Fruit fly (Drosophila melanogaster) whole organism, wandering third instar larva: Measurements from ENCODE around the gene PolE1.

Experiments used
- Abd-B ChIP-seq: fragments of >200 bp; optimal IDR thresholded peaks from 2 replicates; lab custom pipeline; 2017; ENCODE audit warnings: missing biosample characterization, missing genetic modification characterization
- CG32264 ChIP-seq: fragments of 200-800 bp; sonication (Bioruptor generic); optimal IDR thresholded peaks from 2 replicates; lab custom pipeline; 2016; ENCODE audit warnings: missing biosample characterization, missing genetic modification characterization
- CG9705 ChIP-seq: fragments of 200-800 bp; sonication (Bioruptor generic); optimal IDR thresholded peaks from 2 replicates; lab custom pipeline; 2018; ENCODE audit warnings: missing biosample characterization, mild to moderate bottlenecking, missing genetic modification characterization
- CrebA ChIP-seq: fragments of 200-800 bp; sonication (Bioruptor generic); optimal IDR thresholded peaks from 2 replicates; lab custom pipeline; 2016; ENCODE audit warnings: missing biosample characterization, mild to moderate bottlenecking, missing genetic modification characterization, borderline replicate concordance
- GATAd ChIP-seq: sonication (Bioruptor generic); optimal IDR thresholded peaks from 2 replicates; lab custom pipeline; 2016; ENCODE audit warnings: missing biosample characterization, missing genetic modification characterization
- HLH106 ChIP-seq: fragments of 200-800 bp; optimal IDR thresholded peaks from 3 replicates; lab custom pipeline; 2019; ENCODE audit warnings: missing biosample characterization, mild to moderate bottlenecking, missing genetic modification characterization, moderate library complexity
- Hnf4 ChIP-seq: fragments of 200-800 bp; sonication (Bioruptor generic); optimal IDR thresholded peaks from 2 replicates; lab custom pipeline; 2016; ENCODE audit warnings: missing biosample characterization, mild to moderate bottlenecking, missing genetic modification characterization
- Hr78 ChIP-seq: fragments of >200 bp; optimal IDR thresholded peaks from 2 replicates; lab custom pipeline; 2017; ENCODE audit warnings: missing biosample characterization, missing genetic modification characterization
- Hr83 ChIP-seq: fragments of 200-300 bp; sonication (Bioruptor generic); optimal IDR thresholded peaks from 2 replicates; lab custom pipeline; 2016; ENCODE audit warnings: missing biosample characterization, mild to moderate bottlenecking, missing genetic modification characterization, moderate library complexity; ENCODE audit not compliant: poor library complexity, severe bottlenecking
- Mio ChIP-seq: sonication (Bioruptor generic); optimal IDR thresholded peaks from 2 replicates; lab custom pipeline; 2016; ENCODE audit warnings: missing biosample characterization, missing genetic modification characterization
- Myc ChIP-seq: fragments of >200 bp; optimal IDR thresholded peaks from 2 replicates; lab custom pipeline; 2017
- N ChIP-seq: fragments of >200 bp; optimal IDR thresholded peaks from 2 replicates; lab custom pipeline; 2018; ENCODE audit warnings: missing biosample characterization, missing external identifiers, missing genetic modification characterization
- OdsH ChIP-seq: fragments of 200-800 bp; sonication (Bioruptor generic); optimal IDR thresholded peaks from 2 replicates; lab custom pipeline; 2016; ENCODE audit warnings: missing biosample characterization, mild to moderate bottlenecking, missing genetic modification characterization
- Rel ChIP-seq, 2 experiments: fragments of 200-800 bp; sonication (Bioruptor generic) in 1 of 2; optimal IDR thresholded peaks; 2 replicates in 1 of 2; 3 replicates in 1 of 2; lab custom pipeline; 2016 to 2019; ENCODE audit warnings: mild to moderate bottlenecking in 2 of 2, missing biosample characterization in 2 of 2, missing genetic modification characterization in 2 of 2, moderate library complexity in 1 of 2
- Sp1 ChIP-seq: fragments of 200-800 bp; sonication (Bioruptor generic); optimal IDR thresholded peaks from 3 replicates; lab custom pipeline; 2019; ENCODE audit warnings: missing biosample characterization, mild to moderate bottlenecking, missing genetic modification characterization, moderate library complexity
- Vsx2 ChIP-seq: fragments of 200-300, 225-300 bp; sonication (Bioruptor generic); optimal IDR thresholded peaks from 2 replicates; lab custom pipeline; 2018; ENCODE audit warnings: missing biosample characterization, missing genetic modification characterization; ENCODE audit not compliant: partially characterized antibody
- br ChIP-seq: fragments of 200-800 bp; sonication (Bioruptor generic); optimal IDR thresholded peaks from 2 replicates; lab custom pipeline; 2016; ENCODE audit warnings: missing biosample characterization, missing genetic modification characterization
- brk ChIP-seq: fragments of 200-800 bp; sonication (Bioruptor generic); optimal IDR thresholded peaks from 2 replicates; lab custom pipeline; 2016; ENCODE audit warnings: missing biosample characterization, mild to moderate bottlenecking, missing genetic modification characterization
- dl ChIP-seq, 2 experiments: fragments of 175-275, 200-275 bp in 1 of 2; fragments of 200-275 bp in 1 of 2; sonication (Bioruptor generic); optimal IDR thresholded peaks; lab custom pipeline; 2018; ENCODE audit warnings: mild to moderate bottlenecking in 2 of 2, missing biosample characterization in 2 of 2, missing genetic modification characterization in 2 of 2, moderate library complexity in 2 of 2; ENCODE audit not compliant: partially characterized antibody in 2 of 2, insufficient read depth in 1 of 2
- dmrt93B ChIP-seq: fragments of 200-800 bp; sonication (Bioruptor generic); optimal IDR thresholded peaks from 2 replicates; lab custom pipeline; 2018; ENCODE audit warnings: missing biosample characterization, mild to moderate bottlenecking, missing genetic modification characterization
- ey ChIP-seq: fragments of 200-800 bp; sonication (Bioruptor generic); optimal IDR thresholded peaks from 2 replicates; lab custom pipeline; 2016; ENCODE audit warnings: missing biosample characterization, missing genetic modification characterization
- foxo ChIP-seq, 2 experiments: fragments of 200-800 bp; sonication (Bioruptor generic); optimal IDR thresholded peaks; 2 replicates in 1 of 2; 3 replicates in 1 of 2; lab custom pipeline; 2016 to 2017; ENCODE audit warnings: missing biosample characterization in 2 of 2, missing genetic modification characterization in 2 of 2
- fru ChIP-seq: fragments of 200-800 bp; sonication (Bioruptor generic); optimal IDR thresholded peaks from 3 replicates; lab custom pipeline; 2016; ENCODE audit warnings: missing biosample characterization, mild to moderate bottlenecking, missing genetic modification characterization
- h ChIP-seq: fragments of 200-800 bp; sonication (Bioruptor generic); optimal IDR thresholded peaks from 3 replicates; lab custom pipeline; 2016; ENCODE audit warnings: missing biosample characterization, mild to moderate bottlenecking, missing genetic modification characterization
- jim ChIP-seq: fragments of 175-275, 200-325 bp; sonication (Bioruptor generic); optimal IDR thresholded peaks from 2 replicates; lab custom pipeline; 2016; ENCODE audit warnings: missing biosample characterization, mild to moderate bottlenecking, missing genetic modification characterization
- lola ChIP-seq: fragments of >200 bp; optimal IDR thresholded peaks from 2 replicates; lab custom pipeline; 2017; ENCODE audit warnings: missing biosample characterization, missing genetic modification characterization
- psq ChIP-seq: fragments of 200-800 bp; sonication (Bioruptor generic); optimal IDR thresholded peaks from 3 replicates; lab custom pipeline; 2017; ENCODE audit warnings: missing biosample characterization, mild to moderate bottlenecking, missing genetic modification characterization, moderate library complexity
- rgr ChIP-seq: fragments of 200-800 bp; sonication (Bioruptor generic); optimal IDR thresholded peaks from 3 replicates; lab custom pipeline; 2016; ENCODE audit warnings: missing biosample characterization, mild to moderate bottlenecking, missing genetic modification characterization
- sage ChIP-seq: fragments of 200-800 bp; sonication (Bioruptor generic); optimal IDR thresholded peaks from 2 replicates; lab custom pipeline; 2016; ENCODE audit warnings: missing biosample characterization, mild to moderate bottlenecking, missing genetic modification characterization
- sv ChIP-seq: fragments of 200-800 bp; sonication (Bioruptor generic); optimal IDR thresholded peaks from 3 replicates; lab custom pipeline; 2016; ENCODE audit warnings: missing biosample characterization, missing genetic modification characterization
- tai ChIP-seq: sonication (Bioruptor generic); optimal IDR thresholded peaks from 2 replicates; lab custom pipeline; 2016; ENCODE audit warnings: missing biosample characterization, missing genetic modification characterization
- usp ChIP-seq: fragments of >200 bp; optimal IDR thresholded peaks from 2 replicates; lab custom pipeline; 2017; ENCODE audit warnings: missing biosample characterization, missing genetic modification characterization
- woc ChIP-seq: sonication (Bioruptor generic); optimal IDR thresholded peaks from 2 replicates; lab custom pipeline; 2016; ENCODE audit warnings: missing biosample characterization, mild to moderate bottlenecking, missing genetic modification characterization

PolE1 gene

dm6 chr3R:23346893-23347396 lies 983 bp upstream of the PolE1 start (continued):
- no peak for TF ChIP-seq Hr83

DNA sequence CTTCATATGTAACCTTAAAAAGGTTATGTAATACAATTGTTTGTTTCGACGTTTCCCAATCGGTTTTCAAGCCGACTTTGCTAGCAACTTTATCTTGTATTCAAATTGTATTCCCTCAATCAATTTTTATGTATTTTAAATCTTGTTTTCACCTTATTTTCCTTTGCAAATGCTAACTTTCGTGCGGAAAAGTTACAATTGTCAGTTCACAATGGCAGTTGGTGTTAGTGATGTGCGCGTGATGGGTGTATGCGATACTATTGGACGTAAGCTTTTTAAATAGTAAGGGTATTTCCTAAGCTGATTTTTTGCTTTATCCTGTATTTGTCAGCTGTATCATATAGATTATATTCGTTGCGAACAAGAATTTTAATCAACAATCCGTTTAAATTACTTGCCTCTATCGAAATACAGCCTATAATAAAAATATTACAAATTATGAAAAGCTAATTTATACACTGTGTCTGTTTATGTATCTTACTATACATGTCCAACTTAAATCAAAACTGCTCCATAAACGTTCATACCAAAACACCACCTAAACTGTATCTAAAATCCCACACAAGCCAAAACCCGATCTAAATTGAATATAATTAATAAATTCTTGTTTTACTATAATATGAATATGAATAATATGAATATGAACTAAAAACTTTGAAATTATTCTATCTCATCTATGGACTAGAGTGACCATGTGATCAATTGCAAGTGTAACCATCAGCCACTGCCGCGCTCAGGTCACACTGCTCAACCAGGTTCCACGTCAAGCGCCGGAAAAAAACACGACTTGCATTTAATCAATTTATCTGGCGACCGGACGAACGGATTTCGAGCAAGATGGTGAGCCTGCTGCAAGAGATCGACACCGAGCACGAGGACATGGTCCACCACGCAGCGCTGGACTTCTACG lies 8.2 kb downstream of the PolE1 start, which contains the start of the genes ATPsynCF6 and Sec13:
TSS of gene ATPsynCF6 (minus strand) at position 236 of the 910 bp plus-strand sequence.
TSS of gene Sec13 (plus strand) at position 450 of the 910 bp plus-strand sequence.
- TF ChIP-seq N (no peak), Hnf4 (GFP tag; lab: Kevin White, UChicago) (no peak), tai (GFP tag; lab: Kevin White, UChicago) (no peak), fru (GFP tag; lab: Kevin White, UChicago) (peak; percentile 25), Myc (lab: Kevin White, UChicago) (peak; percentile 36), HLH106 (peak; percentile 57), lola (no peak), ey (GFP tag; lab: Kevin White, UChicago) (peak; percentile 14), Sp1 (GFP tag; lab: Kevin White, UChicago) (peak; percentile 44), Hr83 (peak; percentile 53), sage (GFP tag; lab: Kevin White, UChicago) (peak; percentile 68), Hr78 (GFP tag; lab: Kevin White, UChicago) (no peak), CG32264 (GFP tag; lab: Kevin White, UChicago) (no peak), rgr (GFP tag; lab: Kevin White, UChicago) (peak; percentile 52), dmrt93B (GFP tag; lab: Kevin White, UChicago) (no peak), brk (GFP tag; lab: Kevin White, UChicago) (no peak), Rel (GFP tag; optimal IDR thresholded peaks at IDR 0.05; lab: Kevin White, UChicago) (no peak), Rel (tag; optimal IDR thresholded peaks at IDR 0.05; lab: Kevin White, UChicago) (no peak), h (GFP tag; lab: Kevin White, UChicago) (peak; percentile 48), CrebA (GFP tag; lab: Kevin White, UChicago) (no peak), woc (GFP tag; lab: Kevin White, UChicago) (peak; percentile 58), CG9705 (GFP tag; lab: Kevin White, UChicago) (peak; percentile 53), foxo (GFP tag; optimal IDR thresholded peaks at IDR 0.05; lab: Kevin White, UChicago) (peak in 1 of 2 experiments; percentile 77)
- TF ChIP-seq, all 38 proteins: peak for 12

- peak; percentile 68 for TF ChIP-seq h (GFP tag; lab: Kevin White, UChicago)
- TF ChIP-seq rgr (GFP tag; lab: Kevin White, UChicago): peak; percentile 80
- no peak for TF ChIP-seq tai (GFP tag; lab: Kevin White, UChicago)
- TF ChIP-seq psq: peak; percentile 78
- no peak for TF ChIP-seq jim
- TF ChIP-seq Rel (GFP tag; optimal IDR thresholded peaks at IDR 0.05; lab: Kevin White, UChicago): no peak
- peak; percentile 28 for TF ChIP-seq Rel (tag; optimal IDR thresholded peaks at IDR 0.05; lab: Kevin White, UChicago)
- TF ChIP-seq sv: peak; percentile 38
- no peak for TF ChIP-seq lola
- peak; percentile 28 for TF ChIP-seq dmrt93B (GFP tag; lab: Kevin White, UChicago)
- no peak for TF ChIP-seq Abd-B
- TF ChIP-seq CrebA (GFP tag; lab: Kevin White, UChicago): no peak
- peak; percentile 85 for TF ChIP-seq Sp1 (GFP tag; lab: Kevin White, UChicago)
- TF ChIP-seq GATAd (GFP tag; lab: Kevin White, UChicago): no peak
- no peak for TF ChIP-seq Hnf4 (GFP tag; lab: Kevin White, UChicago)
- TF ChIP-seq usp (GFP tag; lab: Kevin White, UChicago): no peak
- TF ChIP-seq OdsH: peak; percentile 83
- TF ChIP-seq HLH106: peak; percentile 79
- no peak for TF ChIP-seq ey (GFP tag; lab: Kevin White, UChicago)
- peak; percentile 53 for TF ChIP-seq woc (GFP tag; lab: Kevin White, UChicago)
- no peak for TF ChIP-seq brk (GFP tag; lab: Kevin White, UChicago)
- TF ChIP-seq CG32264 (GFP tag; lab: Kevin White, UChicago): no peak
- peak; percentile 27 for TF ChIP-seq fru (GFP tag; lab: Kevin White, UChicago)
- TF ChIP-seq Mio (GFP tag; lab: Kevin White, UChicago): no peak
- TF ChIP-seq sage (GFP tag; lab: Kevin White, UChicago): no peak
- peak in 1 of 2 experiments; percentile 75 for TF ChIP-seq foxo (GFP tag; optimal IDR thresholded peaks at IDR 0.05; lab: Kevin White, UChicago)
- TF ChIP-seq Vsx2 (GFP tag; lab: Kevin White, UChicago): no peak
- TF ChIP-seq br (GFP tag; lab: Kevin White, UChicago): no peak
- TF ChIP-seq dl (GFP tag; optimal IDR thresholded peaks at IDR 0.05; lab: Kevin White, UChicago; ENCODE audit: insufficient read depth in 1 of 2, partially characterized antibody in 2 of 2): no peak
- no peak for TF ChIP-seq N
These were observed 9.0 kb downstream of the PolE1 start for dm6 chr3R:23356920-23357386.
